Fruit fly (Drosophila melanogaster): ENCODE measurements around the gene Sf3b3.

DNA sequence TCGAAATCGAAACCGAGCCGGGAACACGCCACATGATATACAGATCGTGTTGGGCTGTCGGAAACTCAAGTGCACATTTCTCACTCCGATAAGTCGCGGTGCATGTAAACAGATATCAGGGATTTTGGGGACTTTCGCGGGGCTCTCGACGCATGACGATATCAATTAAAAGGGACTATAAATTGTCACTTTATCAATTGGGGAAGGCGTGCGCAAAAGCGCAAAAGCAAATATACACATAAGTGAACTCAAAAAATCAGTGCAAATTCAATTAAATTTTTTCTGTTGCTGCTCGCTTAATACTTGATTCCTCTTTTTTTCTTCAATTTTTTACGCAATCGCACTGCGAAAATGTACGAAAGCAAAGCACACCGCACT is 52.7 kb downstream of the Sf3b3 start:
- no peak for TF ChIP-seq CG3919 (GFP tag; optimal IDR thresholded peaks at IDR 0.05)
- no peak for TF ChIP-seq CG8319 (GFP tag; optimal IDR thresholded peaks at IDR 0.05)
- no peak for TF ChIP-seq CG6792 (GFP tag; optimal IDR thresholded peaks at IDR 0.05)
